Fruit fly (Drosophila melanogaster): ENCODE measurements around the gene Obp19b.
"Not testable (repeated sequence)": the region's sequence is repeated elsewhere in the genome, so short reads cannot be mapped to it uniquely, and the experiment has no call there.

The Obp19b gene

dm6 chrX:20446071-20446470 is 29.5 kb downstream of the Obp19b start, which contains the start of gene CG42578:
TSS of gene CG42578 (plus strand) at chrX:20446371.
- not testable (repeated sequence) for TF ChIP-seq GATAd (GFP tag; optimal IDR thresholded peaks at IDR 0.05); h (GFP tag; optimal IDR thresholded peaks at IDR 0.05); Vsx2 (GFP tag; optimal IDR thresholded peaks at IDR 0.05; ENCODE audit: partially characterized antibody)

dm6 chrX:20447865-20448584 is 31.5 kb downstream of the Obp19b start:
- TF ChIP-seq Hr78 (GFP tag; optimal IDR thresholded peaks at IDR 0.05): no peak
- TF ChIP-seq tai (GFP tag; optimal IDR thresholded peaks at IDR 0.05): no peak
- TF ChIP-seq Hr83 (GFP tag; optimal IDR thresholded peaks at IDR 0.05; ENCODE audit: poor library complexity, severe bottlenecking): no peak
- no peak for TF ChIP-seq dl (GFP tag; optimal IDR thresholded peaks at IDR 0.05; ENCODE audit: insufficient read depth in 1 of 2, partially characterized antibody in 2 of 2)
- no peak for TF ChIP-seq Vsx2 (GFP tag; optimal IDR thresholded peaks at IDR 0.05; ENCODE audit: partially characterized antibody)
- TF ChIP-seq h (GFP tag; optimal IDR thresholded peaks at IDR 0.05): no peak
- TF ChIP-seq Rel (GFP tag; optimal IDR thresholded peaks at IDR 0.05): no peak
- TF ChIP-seq Rel (tag; optimal IDR thresholded peaks at IDR 0.05): no peak

- TF ChIP-seq Myc (optimal IDR thresholded peaks at IDR 0.05) (peak; percentile 51), dsf (GFP tag; optimal IDR thresholded peaks at IDR 0.05; ENCODE audit: borderline replicate concordance) (no peak)
Measured at dm6 chrX:20448828-20449427, 32.4 kb downstream of the Obp19b start, which contains the start of gene tbc. TSS of gene tbc (plus strand) at chrX:20449331.

dm6 chrX:20466382-20466928 is 49.9 kb downstream of the Obp19b start:
- TF ChIP-seq Vsx2 (GFP tag; optimal IDR thresholded peaks at IDR 0.05; ENCODE audit: partially characterized antibody) (no peak), ey (GFP tag; optimal IDR thresholded peaks at IDR 0.05) (no peak), HLH106 (tag; optimal IDR thresholded peaks at IDR 0.05) (no peak), usp (GFP tag; optimal IDR thresholded peaks at IDR 0.05) (no peak), CG9705 (GFP tag; optimal IDR thresholded peaks at IDR 0.05) (no peak), foxo (GFP tag; optimal IDR thresholded peaks at IDR 0.05) (no peak)

dm6 chrX:20467155-20467554 is 50.6 kb downstream of the Obp19b start, which contains the start of gene GstT3:
TSS of gene GstT3 (plus strand) at chrX:20467455.
- no peak for TF ChIP-seq usp (GFP tag; optimal IDR thresholded peaks at IDR 0.05)
- no peak for TF ChIP-seq woc (GFP tag; optimal IDR thresholded peaks at IDR 0.05)
- TF ChIP-seq tai (GFP tag; optimal IDR thresholded peaks at IDR 0.05): no peak
- no peak for TF ChIP-seq HLH106 (tag; optimal IDR thresholded peaks at IDR 0.05)
- TF ChIP-seq dsf (GFP tag; optimal IDR thresholded peaks at IDR 0.05; ENCODE audit: borderline replicate concordance): no peak
- TF ChIP-seq ey (GFP tag; optimal IDR thresholded peaks at IDR 0.05): no peak
- TF ChIP-seq jim (GFP tag; optimal IDR thresholded peaks at IDR 0.05): no peak
- TF ChIP-seq rgr (GFP tag; optimal IDR thresholded peaks at IDR 0.05): no peak
- no peak for TF ChIP-seq N (GFP tag; optimal IDR thresholded peaks at IDR 0.05)
- no peak for TF ChIP-seq brk (GFP tag; optimal IDR thresholded peaks at IDR 0.05)
- TF ChIP-seq Rel (GFP tag; optimal IDR thresholded peaks at IDR 0.05): no peak
- no peak for TF ChIP-seq Rel (tag; optimal IDR thresholded peaks at IDR 0.05)

All from whole organism, wandering third instar larva.